Worm (Caenorhabditis elegans): Measurements from ENCODE around the gene F52E1.2.

ce11 chrV:8426741-8427457 lies 16.5 kb downstream of the F52E1.2 start:
- no peak for TF ChIP-seq jun-1 (tag; optimal IDR thresholded peaks at IDR 0.05)
- peak; percentile 52 for TF ChIP-seq nhr-71 (tag; optimal IDR thresholded peaks at IDR 0.05)
- no peak for TF ChIP-seq skn-1 (tag; optimal IDR thresholded peaks at IDR 0.05)
- TF ChIP-seq nhr-20 (tag; optimal IDR thresholded peaks at IDR 0.05) = peak; percentile 73
- TF ChIP-seq unc-130 (tag; optimal IDR thresholded peaks at IDR 0.05) = peak; percentile 19
- TF ChIP-seq ceh-90 (tag; optimal IDR thresholded peaks at IDR 0.05) = no peak
- no peak for TF ChIP-seq ztf-4 (tag; optimal IDR thresholded peaks at IDR 0.05)
- peak; percentile 73 for TF ChIP-seq blmp-1 (tag; optimal IDR thresholded peaks at IDR 0.05)
- peak; percentile 82 for TF ChIP-seq nhr-85 (tag)
- no peak for TF ChIP-seq aly-2 (tag; optimal IDR thresholded peaks at IDR 0.05)
- TF ChIP-seq ceh-82 (tag; optimal IDR thresholded peaks at IDR 0.05) = no peak
- TF ChIP-seq sox-4 (tag; optimal IDR thresholded peaks at IDR 0.05) = no peak
- no peak for TF ChIP-seq fkh-8 (tag; optimal IDR thresholded peaks at IDR 0.05)
- no peak for TF ChIP-seq ces-1 (GFP tag; optimal IDR thresholded peaks at IDR 0.05)
